Worm (Caenorhabditis elegans): ENCODE data around the gene tag-191.

DNA sequence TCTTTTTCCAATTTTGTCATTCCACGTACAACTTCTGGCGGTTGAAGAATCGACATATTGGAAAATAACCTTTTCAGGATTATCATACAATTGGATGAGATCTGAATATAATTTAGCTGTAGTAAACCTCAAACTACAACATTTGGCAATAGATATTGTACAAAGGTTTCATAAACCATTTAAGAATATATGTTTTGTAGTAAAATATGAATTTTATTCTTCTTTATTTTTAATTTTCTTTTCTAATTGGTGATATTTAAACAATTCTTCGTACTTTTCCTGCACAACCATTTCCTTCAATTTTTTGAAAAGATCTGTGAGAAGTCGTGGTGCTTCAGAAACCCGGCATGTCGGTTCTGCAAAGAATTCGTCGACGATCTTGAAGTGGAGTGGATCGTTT, 15.2 kb downstream of the tag-191 start, which contains the start of gene C53A5.17:
- TF ChIP-seq nhr-23 (tag; optimal IDR thresholded peaks at IDR 0.05) (no peak), lin-39 (tag; optimal IDR thresholded peaks at IDR 0.05) (no peak), ama-1 (optimal IDR thresholded peaks at IDR 0.05) (no peak), skn-1 (tag; optimal IDR thresholded peaks at IDR 0.05) (no peak), lin-13 (GFP tag; optimal IDR thresholded peaks at IDR 0.05) (no peak), ceh-16 (tag; optimal IDR thresholded peaks at IDR 0.05) (no peak), elt-1 (tag; optimal IDR thresholded peaks at IDR 0.05) (no peak), fos-1 (tag; optimal IDR thresholded peaks at IDR 0.05) (no peak), nhr-12 (tag; optimal IDR thresholded peaks at IDR 0.05) (no peak), nhr-21 (tag; optimal IDR thresholded peaks at IDR 0.05) (no peak), mdl-1 (tag; optimal IDR thresholded peaks at IDR 0.05) (no peak)

Data from whole organism, L2 larva.